Worm (Caenorhabditis elegans): ENCODE results near the gene rfc-3.

- TF ChIP-seq egl-27 (tag; optimal IDR thresholded peaks at IDR 0.05) (no peak), zag-1 (tag; optimal IDR thresholded peaks at IDR 0.05) (no peak), nhr-12 (tag; optimal IDR thresholded peaks at IDR 0.05) (no peak), fkh-10 (GFP tag; optimal IDR thresholded peaks at IDR 0.05) (no peak), ZK546.5 (tag; optimal IDR thresholded peaks at IDR 0.05) (no peak), unc-62 (GFP tag; optimal IDR thresholded peaks at IDR 0.05) (no peak), ceh-82 (tag; optimal IDR thresholded peaks at IDR 0.05) (no peak), sea-2 (GFP tag; optimal IDR thresholded peaks at IDR 0.05) (no peak), nhr-77 (tag; optimal IDR thresholded peaks at IDR 0.05) (no peak), unc-39 (tag; optimal IDR thresholded peaks at IDR 0.05) (no peak)
These were observed 12.9 kb downstream of the rfc-3 start for ce11 chrIV:13108430-13108829.

All from whole organism, L3 larva.